Fruit fly (Drosophila melanogaster) whole organism, embryonic: ENCODE results near the gene CG9391.

Source experiments
- Abd-B ChIP-seq: fragments of 200-800 bp; sonication (Bioruptor generic); optimal IDR thresholded peaks from 2 replicates; lab custom pipeline; 2018; ENCODE audit warnings: missing biosample characterization, mild to moderate bottlenecking, missing genetic modification characterization, moderate library complexity
- B-H1 ChIP-seq: fragments of 200-800 bp; sonication (Bioruptor generic); IDR thresholded peaks from 3 replicates; pipeline ENCODE4 v1.3.6; 2022; ENCODE audit warnings: missing biosample characterization, missing genetic modification characterization
- BtbVII ChIP-seq: fragments of 200-800 bp; sonication (Bioruptor generic); optimal IDR thresholded peaks from 3 replicates; lab custom pipeline; 2017; ENCODE audit warnings: missing biosample characterization, mild to moderate bottlenecking, missing genetic modification characterization
- CG11504 ChIP-seq: fragments of 200-800 bp; sonication (Bioruptor generic); optimal IDR thresholded peaks from 3 replicates; lab custom pipeline; 2019; ENCODE audit warnings: missing biosample characterization, mild to moderate bottlenecking, missing genetic modification characterization, moderate library complexity
- CG11696 ChIP-seq: fragments of 200-800 bp; sonication (Bioruptor generic); IDR thresholded peaks from 2 replicates; pipeline ENCODE4 v1.3.6; 2022; ENCODE audit warnings: missing biosample characterization, missing genetic modification characterization
- CG18599 ChIP-seq: fragments of 200-800 bp; sonication (Bioruptor generic); optimal IDR thresholded peaks from 3 replicates; lab custom pipeline; 2017; ENCODE audit warnings: missing biosample characterization, missing genetic modification characterization, mild to moderate bottlenecking, moderate library complexity, missing genetic modification reagents
- CG2129 ChIP-seq: fragments of 200-800 bp; sonication (Bioruptor generic); IDR thresholded peaks from 2 replicates; pipeline ENCODE4 v1.3.6; 2022; ENCODE audit warnings: missing biosample characterization, missing genetic modification characterization; ENCODE audit not compliant: partially characterized antibody
- CG3065 ChIP-seq: fragments of 200-800 bp; sonication (Bioruptor generic); optimal IDR thresholded peaks from 2 replicates; lab custom pipeline; 2016; ENCODE audit warnings: missing biosample characterization, missing genetic modification characterization
- CG34376 ChIP-seq: fragments of 200-800 bp; sonication (Bioruptor generic); optimal IDR thresholded peaks from 2 replicates; lab custom pipeline; 2018; ENCODE audit warnings: missing biosample characterization, mild to moderate bottlenecking, missing genetic modification characterization
- CG3847 ChIP-seq: fragments of 200-800 bp; sonication (Bioruptor generic); IDR thresholded peaks from 2 replicates; pipeline ENCODE4 v1.3.6; 2022; ENCODE audit warnings: missing biosample characterization, missing genetic modification characterization
- CG4328 ChIP-seq: fragments of 200-800 bp; sonication (Bioruptor generic); optimal IDR thresholded peaks from 3 replicates; lab custom pipeline; 2017; ENCODE audit warnings: missing biosample characterization, missing genetic modification reagents, missing genetic modification characterization
- CG7556 ChIP-seq: fragments of 200-800 bp; sonication (Bioruptor generic); optimal IDR thresholded peaks from 2 replicates; lab custom pipeline; 2017; ENCODE audit warnings: missing biosample characterization, mild to moderate bottlenecking, missing genetic modification characterization
- CG8290 ChIP-seq, 3 experiments: fragments of 200-800 bp; sonication (Bioruptor generic); optimal IDR thresholded peaks; 2 replicates each; lab custom pipeline; 2016 to 2019; ENCODE audit warnings: missing biosample characterization in 3 of 3, missing genetic modification characterization in 3 of 3, mild to moderate bottlenecking in 2 of 3, moderate library complexity in 1 of 3
- CG8359 ChIP-seq: fragments of 200-800 bp; sonication (Bioruptor generic); optimal IDR thresholded peaks from 2 replicates; lab custom pipeline; 2017; ENCODE audit warnings: missing biosample characterization, mild to moderate bottlenecking, missing genetic modification characterization, borderline replicate concordance
- Camta ChIP-seq: fragments of 200-800 bp; sonication (Bioruptor generic); optimal IDR thresholded peaks from 2 replicates; lab custom pipeline; 2016; ENCODE audit warnings: missing biosample characterization, missing genetic modification characterization
- ERR ChIP-seq: fragments of 200-800 bp; sonication (Bioruptor generic); optimal IDR thresholded peaks from 2 replicates; lab custom pipeline; 2016; ENCODE audit warnings: missing biosample characterization, missing genetic modification characterization
- Ets97D ChIP-seq: fragments of 200-800 bp; sonication (Bioruptor generic); optimal IDR thresholded peaks from 3 replicates; lab custom pipeline; 2016; ENCODE audit warnings: missing biosample characterization, missing genetic modification characterization
- GATAe ChIP-seq: fragments of 200-800 bp; sonication (Bioruptor generic); conservative IDR thresholded peaks from 2 replicates; pipeline ENCODE4 v1.3.6; 2022; ENCODE audit warnings: missing biosample characterization, missing genetic modification characterization
- Hey ChIP-seq: fragments of 200-800 bp; sonication (Bioruptor generic); optimal IDR thresholded peaks from 3 replicates; lab custom pipeline; 2018; ENCODE audit warnings: missing biosample characterization, mild to moderate bottlenecking, missing genetic modification characterization
- Hr51 ChIP-seq, 2 experiments: fragments of 200-800 bp; sonication (Bioruptor generic); optimal IDR thresholded peaks; 2 replicates in 1 of 2; 3 replicates in 1 of 2; lab custom pipeline; 2016 to 2018; ENCODE audit warnings: missing biosample characterization in 2 of 2, missing genetic modification characterization in 2 of 2, mild to moderate bottlenecking in 1 of 2, moderate library complexity in 1 of 2
- MTF-1 ChIP-seq: fragments of 200-800 bp; sonication (Bioruptor generic); optimal IDR thresholded peaks from 2 replicates; lab custom pipeline; 2018; ENCODE audit warnings: missing biosample characterization, mild to moderate bottlenecking, missing genetic modification characterization, borderline replicate concordance
- Med ChIP-seq: fragments of 200-800 bp; sonication (Bioruptor generic); peaks from one replicate; lab custom pipeline; 2016; ENCODE audit warnings: missing biosample characterization, missing genetic modification characterization, mild to moderate bottlenecking, inconsistent platforms, moderate library complexity
- Nf-YB ChIP-seq: fragments of 200-800 bp; sonication (Bioruptor generic); optimal IDR thresholded peaks from 3 replicates; lab custom pipeline; 2019; ENCODE audit warnings: missing biosample characterization, mild to moderate bottlenecking, missing genetic modification characterization, moderate library complexity
- Pdp1 ChIP-seq, 2 experiments: fragments of 200-800 bp; sonication (Bioruptor generic); optimal IDR thresholded peaks; 3 replicates each; lab custom pipeline; 2016; ENCODE audit warnings: missing biosample characterization in 2 of 2, missing genetic modification characterization in 2 of 2, mild to moderate bottlenecking in 1 of 2, moderate library complexity in 1 of 2
- Usf ChIP-seq: fragments of 200-800 bp; sonication (Bioruptor generic); optimal IDR thresholded peaks from 2 replicates; lab custom pipeline; 2017; ENCODE audit warnings: missing genotype, missing biosample characterization, missing genetic modification characterization
- ato ChIP-seq: fragments of 200-800 bp; sonication (Bioruptor generic); IDR thresholded peaks from 2 replicates; pipeline ENCODE4 v1.3.6; 2022; ENCODE audit warnings: missing biosample characterization, missing genetic modification characterization; ENCODE audit not compliant: partially characterized antibody
- chinmo ChIP-seq: fragments of 200-800 bp; sonication (Bioruptor generic); IDR thresholded peaks from 4 replicates; pipeline ENCODE4 v1.3.6; 2022; ENCODE audit warnings: missing biosample characterization, missing genetic modification characterization; ENCODE audit not compliant: partially characterized antibody
- crol ChIP-seq: fragments of 200-800 bp; sonication (Bioruptor generic); IDR thresholded peaks from 2 replicates; pipeline ENCODE4 v1.3.6; 2022; ENCODE audit warnings: missing biosample characterization, missing genetic modification characterization
- cwo ChIP-seq: fragments of 200-800 bp; sonication (Bioruptor generic); optimal IDR thresholded peaks from 3 replicates; lab custom pipeline; 2017; ENCODE audit warnings: missing biosample characterization, missing genetic modification characterization, mild to moderate bottlenecking, moderate library complexity, missing genetic modification reagents
- exex ChIP-seq: fragments of 200-800 bp; sonication (Bioruptor generic); optimal IDR thresholded peaks from 4 replicates; lab custom pipeline; 2018; ENCODE audit warnings: missing biosample characterization, mild to moderate bottlenecking, missing genetic modification characterization, moderate library complexity
- gsb ChIP-seq: fragments of 200-800 bp; sonication (Bioruptor generic); IDR thresholded peaks from 2 replicates; pipeline ENCODE4 v1.3.6; 2022; ENCODE audit warnings: missing biosample characterization, missing genetic modification characterization
- inv ChIP-seq: fragments of 200-800 bp; sonication (Bioruptor generic); IDR thresholded peaks from 2 replicates; pipeline ENCODE4 v1.3.6; 2022; ENCODE audit warnings: missing biosample characterization, missing genetic modification characterization; ENCODE audit not compliant: partially characterized antibody
- luna ChIP-seq: fragments of 200-800 bp; sonication (Bioruptor generic); optimal IDR thresholded peaks from 2 replicates; lab custom pipeline; 2016; ENCODE audit warnings: missing biosample characterization, missing genetic modification characterization
- nerfin-2 ChIP-seq: fragments of 200-800 bp; sonication (Bioruptor generic); IDR thresholded peaks from 2 replicates; pipeline ENCODE4 v1.3.6; 2022; ENCODE audit warnings: missing biosample characterization, missing genetic modification characterization; ENCODE audit not compliant: partially characterized antibody
- odd ChIP-seq: fragments of 200-800 bp; sonication (Bioruptor generic); optimal IDR thresholded peaks from 2 replicates; lab custom pipeline; 2017; ENCODE audit warnings: missing biosample characterization, mild to moderate bottlenecking, missing genetic modification characterization
- pan ChIP-seq, 4 experiments: fragments of >200 bp in 3 of 4; fragments of 200-800 bp in 1 of 4; sonication (Bioruptor generic) in 1 of 4; optimal IDR thresholded peaks in 3 of 4; IDR thresholded peaks in 1 of 4; 2 replicates each; pipeline versions ENCODE4 v1.3.6 to Lab custom; 2017 to 2022; ENCODE audit warnings: missing biosample characterization in 2 of 4, missing genetic modification characterization in 2 of 4, mixed read lengths in 1 of 4
- phol ChIP-seq: fragments of 200-800 bp; sonication (Bioruptor generic); optimal IDR thresholded peaks from 3 replicates; lab custom pipeline; 2018; ENCODE audit warnings: missing biosample characterization, mild to moderate bottlenecking, missing genetic modification characterization, moderate library complexity
- repo ChIP-seq: fragments of 200-800 bp; sonication (Bioruptor generic); optimal IDR thresholded peaks from 2 replicates; lab custom pipeline; 2016; ENCODE audit warnings: missing biosample characterization, missing genetic modification characterization
- seq ChIP-seq: fragments of 200-800 bp; sonication (Bioruptor generic); IDR thresholded peaks from 2 replicates; pipeline ENCODE4 v1.3.6; 2022; ENCODE audit warnings: missing biosample characterization, missing genetic modification characterization
- sr ChIP-seq: fragments of 200-800 bp; sonication (Bioruptor generic); IDR thresholded peaks from 3 replicates; pipeline ENCODE4 v1.3.6; 2022; ENCODE audit warnings: missing biosample characterization, missing genetic modification characterization
- sug ChIP-seq: fragments of 200-800 bp; optimal IDR thresholded peaks from 2 replicates; lab custom pipeline; 2019; ENCODE audit warnings: missing biosample characterization, mild to moderate bottlenecking, missing genetic modification characterization, moderate library complexity
- vfl ChIP-seq: fragments of 200-800 bp; sonication (Bioruptor generic); optimal IDR thresholded peaks from 2 replicates; lab custom pipeline; 2016; ENCODE audit warnings: missing biosample characterization, missing genetic modification characterization
- vnd ChIP-seq: fragments of 200-800 bp; sonication (Bioruptor generic); IDR thresholded peaks from 3 replicates; pipeline ENCODE4 v1.3.6; 2022; ENCODE audit warnings: missing biosample characterization, missing genetic modification characterization; ENCODE audit not compliant: partially characterized antibody
- wek ChIP-seq: fragments of 200-800 bp; sonication (Bioruptor generic); optimal IDR thresholded peaks from 3 replicates; lab custom pipeline; 2018; ENCODE audit warnings: missing biosample characterization, mild to moderate bottlenecking, missing genetic modification characterization, moderate library complexity

Gene CG9391

dm6 chr3L:21277897-21278530 lies 9.9 kb upstream of the CG9391 start:
- TF ChIP-seq seq (GFP tag; lab: Robert Waterston, UW): 0 out of 2 replicates have a peak, but pooled peaks have one; percentile 23
- no peak for TF ChIP-seq Hr51 (GFP tag; optimal IDR thresholded peaks at IDR 0.05; lab: Kevin White, UChicago)
- no peak for TF ChIP-seq Abd-B
- TF ChIP-seq CG8290 (GFP tag; optimal IDR thresholded peaks at IDR 0.05; lab: Kevin White, UChicago): no peak
- TF ChIP-seq CG8290 (tag; optimal IDR thresholded peaks at IDR 0.05; lab: Kevin White, UChicago): no peak
- 0 out of 3 replicates have a peak, but pooled peaks have one; percentile 19 for TF ChIP-seq vnd (GFP tag; lab: Robert Waterston, UW)
- peak; percentile 18 for TF ChIP-seq Hey (tag; lab: Kevin White, UChicago)
- TF ChIP-seq sr: no peak
- no peak for TF ChIP-seq Ets97D
- TF ChIP-seq odd (GFP tag; lab: Kevin White, UChicago): no peak
- TF ChIP-seq Med (GFP tag; lab: Kevin White, UChicago): peak; percentile 69
- TF ChIP-seq CG3847: no peak
- peak; percentile 21 for TF ChIP-seq CG18599 (GFP tag; lab: Kevin White, UChicago)
- peak; percentile 13; the same call in 1 of the 2 replicates for TF ChIP-seq GATAe
- TF ChIP-seq CG11696: 0 out of 2 replicates have a peak, but pooled peaks have one; percentile 12
- no peak for TF ChIP-seq CG3065 (GFP tag; lab: Kevin White, UChicago)
- TF ChIP-seq ato: no peak
- peak in 1 of 2 experiments; percentile 1 for TF ChIP-seq Pdp1 (GFP tag; optimal IDR thresholded peaks at IDR 0.05; lab: Kevin White, UChicago)
- TF ChIP-seq nerfin-2 (GFP tag; lab: Robert Waterston, UW): peak; percentile 23; the same call in 1 of the 2 replicates
- TF ChIP-seq chinmo: 0 out of 4 replicates have a peak, but pooled peaks have one; percentile 6
- peak; percentile 19 for TF ChIP-seq BtbVII (GFP tag; lab: Kevin White, UChicago)
- no peak for TF ChIP-seq pan (optimal IDR thresholded peaks at IDR 0.05; lab: Kevin White, UChicago)
- peak in 1 of 2 experiments; percentile 17 for TF ChIP-seq pan (GFP tag; optimal IDR thresholded peaks at IDR 0.05 in 1 of 2, IDR thresholded peaks at IDR 0.05 in 1 of 2)
- TF ChIP-seq Nf-YB (GFP tag; lab: Kevin White, UChicago): no peak
- TF ChIP-seq sug (tag; lab: Kevin White, UChicago): peak; percentile 51
- TF ChIP-seq gsb (GFP tag; lab: Robert Waterston, UW): no peak
- TF ChIP-seq CG34376 (GFP tag; lab: Kevin White, UChicago): peak; percentile 41
- TF ChIP-seq luna (GFP tag; lab: Kevin White, UChicago): no peak
- peak; percentile 92 for TF ChIP-seq exex
- TF ChIP-seq cwo: peak; percentile 9
- TF ChIP-seq, all 482 proteins: peak for 16

- TF ChIP-seq wek (GFP tag; lab: Kevin White, UChicago) (no peak), CG4328 (GFP tag; lab: Kevin White, UChicago) (no peak), Camta (GFP tag; lab: Kevin White, UChicago) (peak; percentile 54), vfl (GFP tag; lab: Kevin White, UChicago) (peak; percentile 0), CG11504 (tag; lab: Kevin White, UChicago) (peak; percentile 82), phol (tag; lab: Kevin White, UChicago) (peak; percentile 79), ERR (no peak), BtbVII (GFP tag; lab: Kevin White, UChicago) (peak; percentile 66), inv (GFP tag; lab: Robert Waterston, UW) (no peak), CG8359 (GFP tag; lab: Kevin White, UChicago) (peak; percentile 29), repo (peak; percentile 21), Usf (peak; percentile 19), B-H1 (GFP tag; lab: Robert Waterston, UW) (no peak), crol (peak; percentile 96), MTF-1 (GFP tag; lab: Kevin White, UChicago) (peak; percentile 1), seq (GFP tag; lab: Robert Waterston, UW) (0 out of 2 replicates have a peak, but pooled peaks have one; percentile 11), CG7556 (peak; percentile 80), CG2129 (GFP tag; lab: Robert Waterston, UW) (no peak)
These were observed 8.4 kb upstream of the CG9391 start for dm6 chr3L:21276296-21277257.
